Worm (Caenorhabditis elegans): ENCODE results near the gene cdo-1.

The cdo-1 gene

ce11 chrX:825924-826323 lies 37.5 kb downstream of the cdo-1 start:
- TF ChIP-seq fos-1 (tag; optimal IDR thresholded peaks at IDR 0.05): peak; percentile 18
- no peak for TF ChIP-seq gmeb-1 (tag; optimal IDR thresholded peaks at IDR 0.05)
- TF ChIP-seq mab-5 (tag; optimal IDR thresholded peaks at IDR 0.05): peak; percentile 56
- no peak for TF ChIP-seq Y55F3AM.14 (GFP tag; optimal IDR thresholded peaks at IDR 0.05)
- peak; percentile 10 to 62 for TF ChIP-seq lsy-2 (tag; optimal IDR thresholded peaks at IDR 0.05)
- TF ChIP-seq nhr-129 (tag; optimal IDR thresholded peaks at IDR 0.05): peak; percentile 65
- no peak for TF ChIP-seq nhr-23 (tag; optimal IDR thresholded peaks at IDR 0.05)
- TF ChIP-seq lin-39 (tag; optimal IDR thresholded peaks at IDR 0.05): no peak
- no peak for TF ChIP-seq peb-1 (tag; optimal IDR thresholded peaks at IDR 0.05)
- no peak for TF ChIP-seq aly-2 (tag; optimal IDR thresholded peaks at IDR 0.05)
- peak; percentile 61 for TF ChIP-seq sma-9 (GFP tag; optimal IDR thresholded peaks at IDR 0.05)
- no peak for TF ChIP-seq sma-9 (tag; optimal IDR thresholded peaks at IDR 0.05)
- TF ChIP-seq sem-4 (tag; optimal IDR thresholded peaks at IDR 0.05): no peak
- peak; percentile 57 for TF ChIP-seq F13H6.1 (tag; optimal IDR thresholded peaks at IDR 0.05)
- TF ChIP-seq unc-39 (tag; optimal IDR thresholded peaks at IDR 0.05): no peak
- TF ChIP-seq mdl-1 (tag; optimal IDR thresholded peaks at IDR 0.05): peak in 1 of 2 experiments; percentile 45
- TF ChIP-seq zag-1 (tag; optimal IDR thresholded peaks at IDR 0.05): peak; percentile 44
- TF ChIP-seq mbf-1 (tag; optimal IDR thresholded peaks at IDR 0.05): no peak
- TF ChIP-seq crh-2 (tag; optimal IDR thresholded peaks at IDR 0.05): peak; percentile 86
- TF ChIP-seq ceh-16 (tag; optimal IDR thresholded peaks at IDR 0.05): no peak
- no peak for TF ChIP-seq alr-1 (tag; optimal IDR thresholded peaks at IDR 0.05)
- TF ChIP-seq nhr-10 (tag; optimal IDR thresholded peaks at IDR 0.05): no peak
- no peak for TF ChIP-seq nhr-6 (tag; optimal IDR thresholded peaks at IDR 0.05)
- TF ChIP-seq unc-55 (GFP tag; optimal IDR thresholded peaks at IDR 0.05): peak; percentile 79
- peak; percentile 74 for TF ChIP-seq C34F6.9 (tag; optimal IDR thresholded peaks at IDR 0.05)
- no peak for TF ChIP-seq dmd-4 (tag; optimal IDR thresholded peaks at IDR 0.05)
- TF ChIP-seq ZK546.5 (tag; optimal IDR thresholded peaks at IDR 0.05): no peak

- TF ChIP-seq ztf-1 (GFP tag; conservative IDR thresholded peaks at IDR 0.05): no peak
- no peak for TF ChIP-seq C34F6.9 (tag; optimal IDR thresholded peaks at IDR 0.05)
- TF ChIP-seq F13H6.1 (tag; optimal IDR thresholded peaks at IDR 0.05): no peak
- no peak for TF ChIP-seq unc-39 (tag; optimal IDR thresholded peaks at IDR 0.05)
- no peak for TF ChIP-seq egl-27 (tag; optimal IDR thresholded peaks at IDR 0.05)
- TF ChIP-seq sma-3 (GFP tag; optimal IDR thresholded peaks at IDR 0.05): no peak
- TF ChIP-seq nhr-11 (tag; optimal IDR thresholded peaks at IDR 0.05): no peak
- TF ChIP-seq nhr-23 (tag; optimal IDR thresholded peaks at IDR 0.05): no peak
- TF ChIP-seq unc-55 (GFP tag; optimal IDR thresholded peaks at IDR 0.05): no peak
- no peak for TF ChIP-seq lin-11 (tag; optimal IDR thresholded peaks at IDR 0.05)
These were observed 38.0 kb downstream of the cdo-1 start, which contains the start of gene daf-3 for ce11 chrX:825375-825774. Gene daf-3, minus strand, starts transcription at chrX:825475.

ce11 chrX:823736-824135 lies 39.6 kb downstream of the cdo-1 start:
- peak; percentile 6 for TF ChIP-seq sma-9 (GFP tag; optimal IDR thresholded peaks at IDR 0.05)
- TF ChIP-seq sma-9 (tag; optimal IDR thresholded peaks at IDR 0.05): no peak
- no peak for TF ChIP-seq ztf-4 (tag; optimal IDR thresholded peaks at IDR 0.05)
- TF ChIP-seq alr-1 (tag; optimal IDR thresholded peaks at IDR 0.05): no peak
- TF ChIP-seq crh-2 (tag; optimal IDR thresholded peaks at IDR 0.05): peak; percentile 57
- peak; percentile 18 for TF ChIP-seq F13H6.1 (tag; optimal IDR thresholded peaks at IDR 0.05)
- TF ChIP-seq fos-1 (tag; optimal IDR thresholded peaks at IDR 0.05): peak; percentile 82

- TF ChIP-seq F13H6.1 (tag; optimal IDR thresholded peaks at IDR 0.05) (no peak), ztf-4 (tag; optimal IDR thresholded peaks at IDR 0.05) (no peak), elt-3 (tag; optimal IDR thresholded peaks at IDR 0.05) (no peak), dmd-4 (tag; optimal IDR thresholded peaks at IDR 0.05) (no peak), nhr-129 (tag; optimal IDR thresholded peaks at IDR 0.05) (no peak), peb-1 (tag; optimal IDR thresholded peaks at IDR 0.05) (no peak), ztf-1 (GFP tag; conservative IDR thresholded peaks at IDR 0.05) (no peak), C34F6.9 (tag; optimal IDR thresholded peaks at IDR 0.05) (no peak), nhr-237 (tag; optimal IDR thresholded peaks at IDR 0.05) (no peak), nhr-6 (tag; optimal IDR thresholded peaks at IDR 0.05) (no peak), ZK546.5 (tag; optimal IDR thresholded peaks at IDR 0.05) (no peak), sma-3 (GFP tag; optimal IDR thresholded peaks at IDR 0.05) (no peak), nhr-23 (tag; optimal IDR thresholded peaks at IDR 0.05) (no peak), nhr-12 (tag; optimal IDR thresholded peaks at IDR 0.05) (no peak), blmp-1 (tag; optimal IDR thresholded peaks at IDR 0.05; ENCODE audit: insufficient read depth) (no peak), nhr-11 (tag; optimal IDR thresholded peaks at IDR 0.05) (no peak), elt-1 (tag; optimal IDR thresholded peaks at IDR 0.05) (no peak), nhr-25 (tag; optimal IDR thresholded peaks at IDR 0.05) (no peak), egl-27 (tag; optimal IDR thresholded peaks at IDR 0.05) (no peak), mab-5 (tag; optimal IDR thresholded peaks at IDR 0.05) (no peak)
These were observed 45.4 kb downstream of the cdo-1 start for ce11 chrX:817984-818383.

Data from whole organism, L2 larva.